Worm (Caenorhabditis elegans) whole organism, young adult: ENCODE measurements around the gene R06B10.7.

Experiments
- F23B12.7 ChIP-seq: sonication (generic microtip); optimal IDR thresholded peaks from 2 replicates; lab custom pipeline; 2017; ENCODE audit warnings: missing genetic modification characterization, mild to moderate bottlenecking, missing compliant biosample characterization, antibody characterized with exemption, moderate library complexity; ENCODE audit not compliant: insufficient read depth
- bed-1 ChIP-seq: fragments of 200-800 bp; sonication (Bioruptor generic); IDR thresholded peaks from 2 replicates; pipeline ENCODE4 v1.3.6; 2022; ENCODE audit warnings: missing genetic modification reagents, missing genetic modification characterization, missing compliant biosample characterization
- cebp-1 ChIP-seq, 2 experiments: fragments of 200-800 bp in 1 of 2; sonication (Bioruptor generic) in 1 of 2; sonication (generic microtip) in 1 of 2; IDR thresholded peaks in 1 of 2; optimal IDR thresholded peaks in 1 of 2; 2 replicates each; pipeline versions ENCODE4 v1.3.6 to Lab custom; 2017 to 2022; ENCODE audit warnings: missing compliant biosample characterization in 2 of 2, missing genetic modification characterization in 2 of 2, mild to moderate bottlenecking in 1 of 2, missing genetic modification reagents in 1 of 2, moderate library complexity in 1 of 2
- him-1 ChIP-seq: sonication (generic microtip); optimal IDR thresholded peaks from 2 replicates; lab custom pipeline; 2016; ENCODE audit warnings: missing genotype, missing genetic modification reagents, missing genetic modification characterization, missing compliant biosample characterization

DNA sequence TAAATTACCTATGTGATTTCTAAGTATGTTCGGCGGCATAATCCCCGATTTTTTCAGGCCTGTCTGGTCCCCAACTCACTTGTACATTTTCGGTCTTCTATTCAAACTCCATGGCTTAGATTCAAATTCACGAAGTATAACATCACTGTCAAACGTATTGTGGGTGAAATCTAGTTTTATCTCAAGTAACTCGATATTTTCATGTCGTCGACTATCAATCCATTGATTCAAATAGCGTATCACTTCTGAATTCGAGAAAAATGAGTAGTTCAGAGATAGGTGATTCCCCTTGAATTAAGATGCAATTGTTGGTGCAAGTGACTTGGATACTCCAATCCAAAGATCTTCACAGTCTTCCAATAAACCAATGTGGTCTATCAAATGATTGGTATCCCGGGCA is 36.6 kb downstream of the R06B10.7 start:
- TF ChIP-seq F23B12.7 (tag; lab: Kevin White, UChicago) (no peak), cebp-1 (GFP tag; IDR thresholded peaks at IDR 0.05; lab: Robert Waterston, UW) (no peak), cebp-1 (tag; optimal IDR thresholded peaks at IDR 0.05; lab: Kevin White, UChicago) (no peak), him-1 (tag; lab: Kevin White, UChicago) (no peak), bed-1 (GFP tag; lab: Robert Waterston, UW) (no peak)
